Worm (Caenorhabditis elegans): ENCODE results near the gene otpl-7.
A peak's percentile ranks its signal among the peaks of the same experiment; 100 is the strongest.

Gene otpl-7

DNA sequence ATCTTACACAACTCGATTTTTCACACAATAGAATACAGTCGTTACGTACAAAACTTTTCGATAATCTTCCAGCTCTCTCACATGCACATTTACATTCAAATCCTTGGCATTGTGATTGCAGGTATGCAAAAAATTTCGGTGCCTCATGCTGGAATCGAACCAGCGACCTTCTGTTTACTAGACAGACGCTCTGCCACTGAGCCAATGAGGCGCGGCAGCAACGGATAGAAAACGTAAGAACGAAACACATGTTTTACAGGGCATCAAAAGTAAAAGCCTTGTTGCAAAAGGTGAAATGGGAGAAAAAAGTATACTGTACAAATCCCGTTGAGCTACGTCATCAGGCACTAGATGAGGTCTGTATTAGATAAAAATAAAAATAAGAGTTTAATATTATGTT is 25.3 kb upstream of the otpl-7 start:
- TF ChIP-seq tbx-8 (GFP tag; optimal IDR thresholded peaks at IDR 0.05), result no peak
- no peak for TF ChIP-seq sem-2 (GFP tag; optimal IDR thresholded peaks at IDR 0.05)

- no peak for TF ChIP-seq blmp-1 (tag; optimal IDR thresholded peaks at IDR 0.05)
- no peak for TF ChIP-seq sptf-1 (tag; optimal IDR thresholded peaks at IDR 0.05)
- TF ChIP-seq sem-2 (GFP tag; optimal IDR thresholded peaks at IDR 0.05), result no peak
Observed at ce11 chrV:8499407-8499806, 21.9 kb upstream of the otpl-7 start.

ce11 chrV:8500348-8500747 is 21.0 kb upstream of the otpl-7 start:
- TF ChIP-seq unc-39 (tag; optimal IDR thresholded peaks at IDR 0.05) (peak; percentile 98), unc-120 (tag; optimal IDR thresholded peaks at IDR 0.05; ENCODE audit: poor library complexity, severe bottlenecking) (peak; percentile 99), blmp-1 (tag; optimal IDR thresholded peaks at IDR 0.05) (no peak), pha-4 (tag; optimal IDR thresholded peaks at IDR 0.05) (peak; percentile 94), zip-8 (tag; optimal IDR thresholded peaks at IDR 0.05) (no peak), ceh-39 (tag; optimal IDR thresholded peaks at IDR 0.05) (peak; percentile 71), ceh-43 (GFP tag; optimal IDR thresholded peaks at IDR 0.05) (peak; percentile 98), nhr-12 (tag; optimal IDR thresholded peaks at IDR 0.05) (peak; percentile 80), M03D4.4 (tag; optimal IDR thresholded peaks at IDR 0.05) (peak; percentile 98), tbx-8 (GFP tag; optimal IDR thresholded peaks at IDR 0.05) (peak; percentile 98), bed-3 (GFP tag; optimal IDR thresholded peaks at IDR 0.05) (peak; percentile 97), mep-1 (tag; optimal IDR thresholded peaks at IDR 0.05) (peak; percentile 88), nhr-2 (tag; optimal IDR thresholded peaks at IDR 0.05) (no peak), nhr-76 (tag; optimal IDR thresholded peaks at IDR 0.05) (peak; percentile 88), mab-5 (tag; optimal IDR thresholded peaks at IDR 0.05) (peak; percentile 62), elt-1 (tag; optimal IDR thresholded peaks at IDR 0.05; ENCODE audit: borderline replicate concordance, insufficient read depth) (no peak), ceh-83 (GFP tag; optimal IDR thresholded peaks at IDR 0.05) (peak; percentile 99), snpc-4 (tag; optimal IDR thresholded peaks at IDR 0.05) (no peak), hlh-1 (tag; optimal IDR thresholded peaks at IDR 0.05) (peak; percentile 86), ztf-11 (tag; optimal IDR thresholded peaks at IDR 0.05) (peak; percentile 88), nhr-28 (tag; optimal IDR thresholded peaks at IDR 0.05) (peak; percentile 95), elt-3 (tag; optimal IDR thresholded peaks at IDR 0.05) (peak; percentile 92), ham-2 (GFP tag; optimal IDR thresholded peaks at IDR 0.05) (peak; percentile 99), sem-2 (GFP tag; optimal IDR thresholded peaks at IDR 0.05) (peak; percentile 96), ces-1 (GFP tag; optimal IDR thresholded peaks at IDR 0.05) (peak; percentile 73), lin-32 (GFP tag; optimal IDR thresholded peaks at IDR 0.05) (peak; percentile 99), lin-13 (tag; optimal IDR thresholded peaks at IDR 0.05) (peak; percentile 92), unc-62 (GFP tag; optimal IDR thresholded peaks at IDR 0.05) (peak; percentile 89), drap-1 (GFP tag; optimal IDR thresholded peaks at IDR 0.05) (peak; percentile 99), lsy-2 (tag; optimal IDR thresholded peaks at IDR 0.05) (peak; percentile 38), mls-2 (tag; optimal IDR thresholded peaks at IDR 0.05) (peak; percentile 99), nhr-237 (tag; optimal IDR thresholded peaks at IDR 0.05) (peak; percentile 88), flh-1 (GFP tag; optimal IDR thresholded peaks at IDR 0.05) (peak; percentile 97), sptf-1 (tag; optimal IDR thresholded peaks at IDR 0.05) (peak; percentile 99), cnd-1 (tag; optimal IDR thresholded peaks at IDR 0.05) (peak; percentile 99)

DNA sequence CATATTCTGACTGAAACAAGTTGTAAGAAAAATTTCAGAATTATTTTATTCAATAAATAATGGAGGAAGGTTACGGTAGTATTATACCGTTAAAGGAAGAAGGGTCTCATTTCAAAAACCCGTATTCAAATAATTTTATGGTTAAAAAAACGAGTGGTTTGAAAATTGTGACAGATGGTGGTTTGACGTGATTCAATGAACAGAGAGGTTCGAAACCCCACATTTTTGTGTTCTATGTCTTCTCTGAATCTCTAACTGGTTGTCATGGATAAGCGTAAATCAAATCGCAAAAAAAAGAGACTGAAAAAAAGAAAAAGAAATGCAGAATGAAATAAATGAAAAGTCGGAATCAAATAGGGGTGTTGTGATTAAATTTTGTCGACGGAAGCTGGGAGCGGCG is 14.0 kb upstream of the otpl-7 start, which contains the start of gene ZK994.6:
Gene ZK994.6 (minus strand): TSS at position 101 of the 400 bp plus-strand sequence.
- peak; percentile 37 for TF ChIP-seq ces-1 (GFP tag; optimal IDR thresholded peaks at IDR 0.05)
- no peak for TF ChIP-seq sptf-1 (tag; optimal IDR thresholded peaks at IDR 0.05)

- no peak for TF ChIP-seq mls-2 (tag; optimal IDR thresholded peaks at IDR 0.05)
- no peak for TF ChIP-seq M03D4.4 (tag; optimal IDR thresholded peaks at IDR 0.05)
- no peak for TF ChIP-seq mab-5 (tag; optimal IDR thresholded peaks at IDR 0.05)
- TF ChIP-seq unc-120 (tag; optimal IDR thresholded peaks at IDR 0.05; ENCODE audit: poor library complexity, severe bottlenecking), result no peak
- no peak for TF ChIP-seq nhr-237 (tag; optimal IDR thresholded peaks at IDR 0.05)
- TF ChIP-seq bed-3 (GFP tag; optimal IDR thresholded peaks at IDR 0.05), result no peak
- no peak for TF ChIP-seq hlh-1 (tag; optimal IDR thresholded peaks at IDR 0.05)
- TF ChIP-seq cnd-1 (tag; optimal IDR thresholded peaks at IDR 0.05), result no peak
- TF ChIP-seq pha-4 (tag; optimal IDR thresholded peaks at IDR 0.05), result no peak
Observed at ce11 chrV:8513361-8513760, 7.9 kb upstream of the otpl-7 start, which contains the start of gene F45F2.9. TSS of gene F45F2.9 (minus strand) at chrV:8513461.

Data from whole organism, mixed stage, embryonic.